Fruit fly (Drosophila melanogaster): ENCODE measurements around the gene CG5068.
A peak's percentile ranks its signal among the peaks of the same experiment; 100 is the strongest.

The CG5068 gene

dm6 chr3L:9004788-9005246, 18.3 kb downstream of the CG5068 start, which contains the start of gene Doc3:
Doc3 (plus strand) TSS chr3L:9005196.
- TF ChIP-seq Rel (GFP tag; optimal IDR thresholded peaks at IDR 0.05) (no peak), Rel (tag; optimal IDR thresholded peaks at IDR 0.05) (peak; percentile 11), dl (GFP tag; optimal IDR thresholded peaks at IDR 0.05; ENCODE audit: insufficient read depth in 1 of 2, partially characterized antibody in 2 of 2) (peak; percentile 40 to 70), Dfd (GFP tag; optimal IDR thresholded peaks at IDR 0.05) (no peak), jim (GFP tag; optimal IDR thresholded peaks at IDR 0.05) (no peak), Dif (GFP tag; optimal IDR thresholded peaks at IDR 0.05; ENCODE audit: partially characterized antibody) (peak; percentile 93), woc (GFP tag; optimal IDR thresholded peaks at IDR 0.05) (no peak), ey (GFP tag; optimal IDR thresholded peaks at IDR 0.05) (no peak), OdsH (GFP tag; optimal IDR thresholded peaks at IDR 0.05) (no peak), foxo (GFP tag; optimal IDR thresholded peaks at IDR 0.05) (no peak), Vsx2 (GFP tag; optimal IDR thresholded peaks at IDR 0.05; ENCODE audit: partially characterized antibody) (peak; percentile 95)

- TF ChIP-seq Sp1 (GFP tag; optimal IDR thresholded peaks at IDR 0.05) (no peak), sage (GFP tag; optimal IDR thresholded peaks at IDR 0.05) (no peak), Dif (GFP tag; optimal IDR thresholded peaks at IDR 0.05; ENCODE audit: partially characterized antibody) (no peak), ey (GFP tag; optimal IDR thresholded peaks at IDR 0.05) (no peak), fru (GFP tag; optimal IDR thresholded peaks at IDR 0.05) (no peak), Vsx2 (GFP tag; optimal IDR thresholded peaks at IDR 0.05; ENCODE audit: partially characterized antibody) (no peak), rgr (GFP tag; optimal IDR thresholded peaks at IDR 0.05) (no peak), brk (GFP tag; optimal IDR thresholded peaks at IDR 0.05) (no peak), dmrt93B (GFP tag; optimal IDR thresholded peaks at IDR 0.05) (no peak), h (GFP tag; optimal IDR thresholded peaks at IDR 0.05) (no peak), usp (GFP tag; optimal IDR thresholded peaks at IDR 0.05) (no peak), CG9705 (GFP tag; optimal IDR thresholded peaks at IDR 0.05) (no peak), Mio (GFP tag; optimal IDR thresholded peaks at IDR 0.05) (no peak), br (GFP tag; optimal IDR thresholded peaks at IDR 0.05) (no peak)
Measured at dm6 chr3L:9009738-9010137, 23.2 kb downstream of the CG5068 start, which contains the start of gene CG5194. CG5194 (minus strand) TSS chr3L:9009838.

- TF ChIP-seq h (GFP tag; optimal IDR thresholded peaks at IDR 0.05) (no peak), sv (GFP tag; optimal IDR thresholded peaks at IDR 0.05) (peak; percentile 65), ey (GFP tag; optimal IDR thresholded peaks at IDR 0.05) (no peak), Abd-B (GFP tag; optimal IDR thresholded peaks at IDR 0.05) (no peak), tai (GFP tag; optimal IDR thresholded peaks at IDR 0.05) (no peak)
Measured at dm6 chr3L:9011485-9012389, 25.2 kb downstream of the CG5068 start.

dm6 chr3L:9013745-9014144, 27.2 kb downstream of the CG5068 start:
- TF ChIP-seq Abd-B (GFP tag; optimal IDR thresholded peaks at IDR 0.05) (no peak), Hr78 (GFP tag; optimal IDR thresholded peaks at IDR 0.05) (no peak), Jra (GFP tag; optimal IDR thresholded peaks at IDR 0.05) (no peak), foxo (GFP tag; optimal IDR thresholded peaks at IDR 0.05) (no peak), jim (GFP tag; optimal IDR thresholded peaks at IDR 0.05) (no peak), HLH106 (tag; optimal IDR thresholded peaks at IDR 0.05) (no peak), Vsx2 (GFP tag; optimal IDR thresholded peaks at IDR 0.05; ENCODE audit: partially characterized antibody) (no peak), psq (GFP tag; optimal IDR thresholded peaks at IDR 0.05) (no peak), N (GFP tag; optimal IDR thresholded peaks at IDR 0.05) (no peak)

- TF ChIP-seq Mio (GFP tag; optimal IDR thresholded peaks at IDR 0.05) = no peak
- TF ChIP-seq Myc (optimal IDR thresholded peaks at IDR 0.05) = no peak
- no peak for TF ChIP-seq ey (GFP tag; optimal IDR thresholded peaks at IDR 0.05)
- no peak for TF ChIP-seq Vsx2 (GFP tag; optimal IDR thresholded peaks at IDR 0.05; ENCODE audit: partially characterized antibody)
- no peak for TF ChIP-seq br (GFP tag; optimal IDR thresholded peaks at IDR 0.05)
- no peak for TF ChIP-seq Dif (GFP tag; optimal IDR thresholded peaks at IDR 0.05; ENCODE audit: partially characterized antibody)
- TF ChIP-seq usp (GFP tag; optimal IDR thresholded peaks at IDR 0.05) = no peak
- TF ChIP-seq dsf (GFP tag; optimal IDR thresholded peaks at IDR 0.05; ENCODE audit: borderline replicate concordance) = no peak
- no peak for TF ChIP-seq dmrt93B (GFP tag; optimal IDR thresholded peaks at IDR 0.05)
- TF ChIP-seq Abd-B (GFP tag; optimal IDR thresholded peaks at IDR 0.05) = no peak
- TF ChIP-seq Sp1 (GFP tag; optimal IDR thresholded peaks at IDR 0.05) = no peak
- no peak for TF ChIP-seq woc (GFP tag; optimal IDR thresholded peaks at IDR 0.05)
- no peak for TF ChIP-seq sage (GFP tag; optimal IDR thresholded peaks at IDR 0.05)
- no peak for TF ChIP-seq foxo (GFP tag; optimal IDR thresholded peaks at IDR 0.05)
- no peak for TF ChIP-seq CG9705 (GFP tag; optimal IDR thresholded peaks at IDR 0.05)
- no peak for TF ChIP-seq rgr (GFP tag; optimal IDR thresholded peaks at IDR 0.05)
- TF ChIP-seq Jra (GFP tag; optimal IDR thresholded peaks at IDR 0.05) = no peak
- TF ChIP-seq jim (GFP tag; optimal IDR thresholded peaks at IDR 0.05) = no peak
- no peak for TF ChIP-seq CrebA (GFP tag; optimal IDR thresholded peaks at IDR 0.05; ENCODE audit: borderline replicate concordance)
Measured at dm6 chr3L:9017414-9017813, 30.9 kb downstream of the CG5068 start.
